Fruit fly (Drosophila melanogaster) S2 (cell line): ENCODE data around the gene BORCS6.

Experiments
- CG8478 ChIP-seq: fragments of >200 bp; optimal IDR thresholded peaks from 2 replicates; lab custom pipeline; 2018
- CTCF ChIP-seq, 2 experiments: fragments of >200 bp; optimal IDR thresholded peaks; 2 replicates each; lab custom pipeline; 2018

dm6 chr3L:507576-508322 is 32.9 kb upstream of the BORCS6 start:
- TF ChIP-seq CTCF (optimal IDR thresholded peaks at IDR 0.05; lab: Kevin White, UChicago): peak; percentile 74 to 77
- TF ChIP-seq CG8478 (lab: Kevin White, UChicago): no peak
